Worm (Caenorhabditis elegans) whole organism, L4 larva: Measurements from ENCODE around the gene hpr-17.

ENCODE experiments used
- D1046.2 ChIP-seq: fragments of 200-800 bp; sonication (Bioruptor generic); IDR thresholded peaks from 2 replicates; pipeline ENCODE4 v1.3.6; 2022; ENCODE audit warnings: missing genetic modification characterization, missing compliant biosample characterization
- F10B5.3 ChIP-seq: sonication (generic microtip); optimal IDR thresholded peaks from 2 replicates; lab custom pipeline; 2016; ENCODE audit warnings: mild to moderate bottlenecking, missing genetic modification characterization, missing compliant biosample characterization
- F26F4.8 ChIP-seq: fragments of 200-800 bp; sonication (Bioruptor generic); conservative IDR thresholded peaks from 2 replicates; pipeline ENCODE4 v1.3.6; 2022; ENCODE audit warnings: missing genetic modification characterization, missing compliant biosample characterization
- F37D6.2 ChIP-seq: sonication (generic microtip); optimal IDR thresholded peaks from 2 replicates; lab custom pipeline; 2016; ENCODE audit warnings: mild to moderate bottlenecking, missing genetic modification characterization, missing compliant biosample characterization
- R02D3.7 ChIP-seq: fragments of 150-350 bp; sonication (generic microtip); optimal IDR thresholded peaks from 3 replicates; lab custom pipeline; 2014; ENCODE audit warnings: missing biosample characterization, missing genetic modification characterization
- Y48G9A.11 ChIP-seq: fragments of 200-800 bp; sonication (Bioruptor generic); IDR thresholded peaks from 2 replicates; pipeline ENCODE4 v1.3.6; 2022; ENCODE audit warnings: missing genetic modification reagents, missing genetic modification characterization, missing compliant biosample characterization
- ZK337.2 ChIP-seq: fragments of 200-800 bp; sonication (Bioruptor generic); IDR thresholded peaks from 2 replicates; pipeline ENCODE4 v1.3.6; 2022; ENCODE audit warnings: missing genetic modification reagents, missing genetic modification characterization, missing compliant biosample characterization
- ZK546.5 ChIP-seq, 2 experiments: sonication (generic microtip); optimal IDR thresholded peaks; 2 replicates each; lab custom pipeline; 2017; ENCODE audit warnings: missing biosample characterization in 2 of 2, missing genetic modification characterization in 2 of 2
- aha-1 ChIP-seq: fragments of 150-350 bp; peaks from one replicate; lab custom pipeline; 2014; ENCODE audit warnings: missing biosample characterization, missing genetic modification characterization
- aly-2 ChIP-seq: sonication (generic microtip); optimal IDR thresholded peaks from 2 replicates; lab custom pipeline; 2018; ENCODE audit warnings: missing biosample characterization, missing genetic modification characterization
- ama-1 ChIP-seq: fragments of 150-350 bp; optimal IDR thresholded peaks from 2 replicates; lab custom pipeline; 2014; ENCODE audit warnings: inconsistent platforms, mixed read lengths
- ceh-28 ChIP-seq: fragments of 150-350 bp; optimal IDR thresholded peaks from 2 replicates; lab custom pipeline; 2014; ENCODE audit warnings: missing biosample characterization, missing genetic modification reagents, missing genetic modification characterization
- ceh-32 ChIP-seq: sonication (generic microtip); optimal IDR thresholded peaks from 2 replicates; lab custom pipeline; 2016; ENCODE audit warnings: mild to moderate bottlenecking, missing genetic modification characterization, missing compliant biosample characterization; ENCODE audit not compliant: poor library complexity
- daf-8 ChIP-seq: fragments of 200-800 bp; sonication (Bioruptor generic); IDR thresholded peaks from 2 replicates; pipeline ENCODE4 v1.3.6; 2022; ENCODE audit warnings: missing genetic modification characterization, missing compliant biosample characterization
- duxl-1 ChIP-seq: sonication (generic microtip); optimal IDR thresholded peaks from 2 replicates; lab custom pipeline; 2016; ENCODE audit warnings: mild to moderate bottlenecking, missing genetic modification characterization, moderate library complexity, missing compliant biosample characterization; ENCODE audit not compliant: poor library complexity
- fkh-10 ChIP-seq: fragments of 150-350 bp; optimal IDR thresholded peaks from 2 replicates; lab custom pipeline; 2014; ENCODE audit warnings: missing biosample characterization, missing genetic modification reagents, missing genetic modification characterization
- fos-1 ChIP-seq: fragments of 150-350 bp; optimal IDR thresholded peaks from 2 replicates; lab custom pipeline; 2014; ENCODE audit warnings: missing biosample characterization, missing genetic modification characterization
- hlh-11 ChIP-seq: fragments of 200-800 bp; sonication (Bioruptor generic); optimal IDR thresholded peaks from 2 replicates; lab custom pipeline; 2018; ENCODE audit warnings: mild to moderate bottlenecking, missing genetic modification characterization, missing compliant biosample characterization
- lin-1 ChIP-seq: fragments of 200-800 bp; sonication (Bioruptor generic); IDR thresholded peaks from 2 replicates; pipeline ENCODE4 v1.3.6; 2022; ENCODE audit warnings: missing genetic modification reagents, missing genetic modification characterization, missing compliant biosample characterization
- lin-15B ChIP-seq: fragments of 150-350 bp; sonication (generic microtip); optimal IDR thresholded peaks from 3 replicates; lab custom pipeline; 2014; ENCODE audit warnings: missing biosample characterization, missing genetic modification characterization
- mdl-1 ChIP-seq, 2 experiments: fragments of 150-350 bp in 1 of 2; sonication (generic microtip) in 1 of 2; optimal IDR thresholded peaks; 2 replicates each; lab custom pipeline; 2014 to 2017; ENCODE audit warnings: missing biosample characterization in 2 of 2, missing genetic modification characterization in 2 of 2
- mdt-29 ChIP-seq: fragments of 200-800 bp; sonication (Bioruptor generic); IDR thresholded peaks from 2 replicates; pipeline ENCODE4 v1.3.6; 2022; ENCODE audit warnings: missing genetic modification reagents, missing genetic modification characterization, missing compliant biosample characterization
- mes-2 ChIP-seq: sonication (generic microtip); optimal IDR thresholded peaks from 2 replicates; lab custom pipeline; 2016; ENCODE audit warnings: missing genotype, mild to moderate bottlenecking, missing genetic modification characterization, missing compliant biosample characterization; ENCODE audit not compliant: poor library complexity, severe bottlenecking
- mxl-3 ChIP-seq: fragments of 200-800 bp; sonication (Bioruptor generic); optimal IDR thresholded peaks from 2 replicates; lab custom pipeline; 2018; ENCODE audit warnings: mild to moderate bottlenecking, missing genetic modification characterization, missing compliant biosample characterization
- nhr-102 ChIP-seq: sonication (generic microtip); optimal IDR thresholded peaks from 2 replicates; lab custom pipeline; 2016; ENCODE audit warnings: mild to moderate bottlenecking, missing genetic modification characterization, moderate library complexity, missing compliant biosample characterization
- nhr-11 ChIP-seq: fragments of 150-350 bp; optimal IDR thresholded peaks from 2 replicates; lab custom pipeline; 2014; ENCODE audit warnings: missing biosample characterization, missing genetic modification characterization
- nhr-111 ChIP-seq: fragments of 200-800 bp; sonication (Bioruptor generic); optimal IDR thresholded peaks from 2 replicates; lab custom pipeline; 2018; ENCODE audit warnings: mild to moderate bottlenecking, missing genetic modification characterization, missing compliant biosample characterization
- nhr-28 ChIP-seq: fragments of 150-350 bp; optimal IDR thresholded peaks from 2 replicates; lab custom pipeline; 2014; ENCODE audit warnings: missing biosample characterization, missing genetic modification characterization
- nhr-42 ChIP-seq: fragments of 200-800 bp; sonication (Bioruptor generic); IDR thresholded peaks from 2 replicates; pipeline ENCODE4 v1.3.6; 2022; ENCODE audit warnings: missing genetic modification characterization, missing compliant biosample characterization
- nhr-48 ChIP-seq: sonication (generic microtip); optimal IDR thresholded peaks from 2 replicates; lab custom pipeline; 2016; ENCODE audit warnings: mild to moderate bottlenecking, missing genetic modification characterization, missing compliant biosample characterization
- nhr-6 ChIP-seq: fragments of 150-350 bp; optimal IDR thresholded peaks from 2 replicates; lab custom pipeline; 2014; ENCODE audit warnings: missing biosample characterization, missing genetic modification characterization
- nhr-77 ChIP-seq: fragments of 150-350 bp; optimal IDR thresholded peaks from 2 replicates; lab custom pipeline; 2014; ENCODE audit warnings: missing biosample characterization, missing genetic modification characterization
- pqm-1 ChIP-seq: sonication (generic microtip); optimal IDR thresholded peaks from 2 replicates; lab custom pipeline; 2017; ENCODE audit warnings: missing biosample characterization, missing genetic modification characterization
- rbr-2 ChIP-seq: sonication (generic microtip); optimal IDR thresholded peaks from 2 replicates; lab custom pipeline; 2016; ENCODE audit warnings: missing genotype, missing genetic modification characterization, missing compliant biosample characterization
- sdz-12 ChIP-seq: fragments of 200-800 bp; sonication (Bioruptor generic); optimal IDR thresholded peaks from 2 replicates; lab custom pipeline; 2018; ENCODE audit warnings: mild to moderate bottlenecking, missing genetic modification characterization, missing compliant biosample characterization
- set-16 ChIP-seq: fragments of 200-800 bp; sonication (Bioruptor generic); IDR thresholded peaks from 2 replicates; pipeline ENCODE4 v1.3.6; 2022; ENCODE audit warnings: missing genetic modification reagents, missing genetic modification characterization, missing compliant biosample characterization
- skn-1 ChIP-seq: fragments of 150-350 bp; optimal IDR thresholded peaks from 2 replicates; lab custom pipeline; 2014; ENCODE audit warnings: missing biosample characterization, missing genetic modification characterization
- snpc-1.2 ChIP-seq: fragments of 200-800 bp; sonication (Bioruptor generic); IDR thresholded peaks from 2 replicates; pipeline ENCODE4 v1.3.6; 2022; ENCODE audit warnings: missing genetic modification reagents, missing genetic modification characterization, missing compliant biosample characterization
- spr-1 ChIP-seq: sonication (generic microtip); optimal IDR thresholded peaks from 2 replicates; lab custom pipeline; 2016; ENCODE audit warnings: mild to moderate bottlenecking, missing genetic modification characterization, missing compliant biosample characterization
- spr-3 ChIP-seq: fragments of 200-800 bp; sonication (Bioruptor generic); optimal IDR thresholded peaks from 2 replicates; lab custom pipeline; 2018; ENCODE audit warnings: mild to moderate bottlenecking, missing genetic modification characterization, missing compliant biosample characterization
- tag-97 ChIP-seq: fragments of 200-800 bp; sonication (Bioruptor generic); IDR thresholded peaks from 2 replicates; pipeline ENCODE4 v1.3.6; 2022; ENCODE audit warnings: missing genetic modification characterization, missing compliant biosample characterization
- unc-130 ChIP-seq: sonication (generic microtip); optimal IDR thresholded peaks from 2 replicates; lab custom pipeline; 2016; ENCODE audit warnings: missing genetic modification reagents, missing genetic modification characterization, missing compliant biosample characterization
- unc-39 ChIP-seq: sonication (generic microtip); optimal IDR thresholded peaks from 2 replicates; lab custom pipeline; 2017; ENCODE audit warnings: missing biosample characterization, missing genetic modification characterization
- unc-62 ChIP-seq, 3 experiments: fragments of 150-350 bp in 1 of 3; sonication (generic microtip); optimal IDR thresholded peaks in 2 of 3; peaks in 1 of 3; 1 replicate in 1 of 3; 2 replicates in 2 of 3; lab custom pipeline; 2014 to 2017; ENCODE audit warnings: missing biosample characterization in 3 of 3, missing genetic modification characterization in 3 of 3, missing genetic modification reagents in 3 of 3, missing genotype in 1 of 3
- zfp-2 ChIP-seq: sonication (generic microtip); optimal IDR thresholded peaks from 2 replicates; lab custom pipeline; 2016; ENCODE audit warnings: mild to moderate bottlenecking, missing genetic modification characterization, missing compliant biosample characterization

hpr-17 gene

DNA sequence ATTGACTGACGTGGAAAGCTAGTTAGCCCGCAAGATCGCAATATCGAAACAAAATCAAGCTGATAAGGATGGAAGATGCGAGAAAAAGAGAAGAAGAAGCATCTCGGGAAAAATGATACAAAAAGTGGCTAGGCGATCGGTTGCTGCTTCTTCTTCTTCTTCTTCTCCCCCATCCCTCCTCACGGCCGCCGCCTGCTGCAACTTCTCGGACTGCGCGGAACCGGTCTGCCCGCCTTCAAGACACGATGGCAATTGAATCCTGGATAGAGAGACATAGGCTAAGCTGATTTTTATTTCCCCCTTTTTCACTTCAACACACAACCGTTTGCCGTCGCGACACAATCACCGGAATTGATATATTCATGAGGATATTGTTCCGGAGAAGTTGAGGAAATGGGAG, 17.6 kb upstream of the hpr-17 start:
- TF ChIP-seq mdt-29 (no peak), nhr-42 (GFP tag; lab: Robert Waterston, UW) (no peak), set-16 (peak; percentile 68), mxl-3 (GFP tag; lab: Kevin White, UChicago) (peak; percentile 53)
- TF ChIP-seq, all 104 proteins: peak for 2

DNA sequence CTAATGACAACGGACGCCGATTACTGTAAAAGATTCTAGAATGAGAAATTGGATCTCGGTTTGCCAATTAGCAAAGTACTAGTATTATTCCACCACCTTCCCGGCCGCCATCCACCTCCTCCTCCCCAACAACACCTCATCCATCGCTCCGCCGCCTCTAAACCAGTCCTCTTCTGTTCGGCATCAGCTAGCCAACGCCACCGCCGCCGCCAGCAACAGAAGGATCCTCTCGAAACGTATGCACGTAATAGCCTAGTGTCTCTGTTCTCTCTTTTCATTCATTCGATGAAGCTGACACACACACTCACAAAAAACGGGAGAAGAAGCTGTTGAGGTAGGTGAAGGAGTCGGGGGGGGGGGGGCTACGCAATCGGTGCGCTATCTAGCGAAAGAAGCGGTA, 13.8 kb upstream of the hpr-17 start:
- TF ChIP-seq mxl-3 (GFP tag; lab: Kevin White, UChicago) (peak; percentile 22), pqm-1 (tag; lab: Kevin White, UChicago) (no peak), tag-97 (no peak), sdz-12 (GFP tag; lab: Kevin White, UChicago) (peak; percentile 3), unc-130 (GFP tag; lab: Kevin White, UChicago) (no peak), aha-1 (tag; lab: Kevin White, UChicago) (peak; percentile 76), nhr-48 (tag; lab: Kevin White, UChicago) (no peak), nhr-111 (no peak), set-16 (peak; percentile 61), hlh-11 (peak; percentile 13)

DNA sequence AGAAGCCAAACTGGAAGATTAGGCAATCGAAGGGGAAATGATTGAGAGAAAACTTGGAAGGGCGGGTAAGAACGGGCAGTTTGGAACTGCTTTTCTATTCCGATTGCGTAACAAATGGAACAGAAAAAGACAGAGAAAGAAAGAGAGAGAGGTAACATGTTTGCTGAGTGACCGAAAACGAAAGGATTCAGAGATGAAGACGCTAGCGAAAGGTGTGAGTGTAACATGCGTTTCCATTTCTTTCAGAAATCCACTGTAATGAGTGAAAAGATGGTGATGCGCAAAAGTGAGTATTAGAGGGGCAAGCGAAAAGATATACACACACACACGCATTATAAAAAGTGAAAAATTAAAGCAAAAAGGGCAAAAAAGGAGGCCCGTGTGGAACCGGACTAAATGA, 10.6 kb upstream of the hpr-17 start:
- TF ChIP-seq nhr-28 (tag; lab: Kevin White, UChicago) = peak; percentile 38
- no peak for TF ChIP-seq skn-1
- TF ChIP-seq R02D3.7 (tag; lab: Kevin White, UChicago) = no peak
- peak; percentile 52 for TF ChIP-seq hlh-11
- peak; percentile 24 for TF ChIP-seq nhr-48 (tag; lab: Kevin White, UChicago)
- peak; percentile 25 for TF ChIP-seq spr-1 (tag; lab: Kevin White, UChicago)
- TF ChIP-seq mxl-3 (GFP tag; lab: Kevin White, UChicago) = peak; percentile 16

DNA sequence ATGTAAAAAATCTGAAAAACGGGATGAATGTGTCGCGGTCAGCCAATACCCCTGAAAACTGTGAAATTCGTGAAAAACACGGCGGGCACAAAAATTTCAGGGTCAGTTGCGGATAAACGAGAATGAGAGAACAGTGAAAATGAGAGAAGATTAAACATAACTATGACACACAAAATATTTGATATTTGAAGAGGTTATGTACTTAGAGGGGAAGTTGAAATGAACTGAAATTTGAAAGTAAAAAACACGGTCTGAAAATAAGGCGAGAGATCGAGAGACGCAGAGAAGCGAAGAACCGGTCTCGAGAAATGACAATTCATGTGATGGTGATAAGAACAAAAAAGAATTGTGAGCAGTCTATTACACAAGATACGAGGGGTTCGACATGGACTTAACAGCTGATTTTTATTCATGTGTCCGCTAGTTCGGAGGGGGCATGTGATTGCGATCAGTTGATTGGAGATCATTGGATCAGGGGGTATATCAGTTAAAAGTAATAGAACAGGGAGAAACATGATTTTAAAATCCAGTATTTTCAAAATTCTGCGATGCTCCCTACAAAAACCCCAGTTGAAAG, 8.9 kb upstream of the hpr-17 start, which contains the start of gene moe-3:
TSS of gene moe-3 (minus strand) at position 51 of the 577 bp plus-strand sequence.
- TF ChIP-seq D1046.2 (GFP tag; lab: Robert Waterston, UW) (no peak), lin-1 (GFP tag; lab: Robert Waterston, UW) (no peak), nhr-77 (tag; lab: Kevin White, UChicago) (peak; percentile 48), mdl-1 (tag; optimal IDR thresholded peaks at IDR 0.05; lab: Kevin White, UChicago) (peak in 1 of 2 experiments; percentile 13), mes-2 (tag; lab: Kevin White, UChicago) (no peak), nhr-11 (tag; lab: Kevin White, UChicago) (no peak), ZK546.5 (tag; optimal IDR thresholded peaks at IDR 0.05; lab: Kevin White, UChicago) (no peak), aly-2 (tag; lab: Kevin White, UChicago) (no peak), snpc-1.2 (GFP tag; lab: Robert Waterston, UW) (no peak), unc-39 (tag; lab: Kevin White, UChicago) (no peak), fkh-10 (GFP tag; lab: Kevin White, UChicago) (no peak), F26F4.8 (no peak), skn-1 (no peak), F37D6.2 (tag; lab: Kevin White, UChicago) (no peak), ceh-32 (tag; lab: Kevin White, UChicago) (no peak), spr-3 (GFP tag; lab: Kevin White, UChicago) (no peak), rbr-2 (tag; lab: Kevin White, UChicago) (no peak), zfp-2 (tag; lab: Kevin White, UChicago) (no peak), ceh-28 (tag; lab: Kevin White, UChicago) (no peak), nhr-6 (tag; lab: Kevin White, UChicago) (no peak), Y48G9A.11 (no peak), ZK337.2 (no peak), duxl-1 (no peak), ama-1 (lab: Kevin White, UChicago) (no peak), daf-8 (GFP tag; lab: Robert Waterston, UW) (no peak), unc-130 (GFP tag; lab: Kevin White, UChicago) (no peak), nhr-28 (tag; lab: Kevin White, UChicago) (peak; percentile 61), sdz-12 (GFP tag; lab: Kevin White, UChicago) (no peak), F10B5.3 (tag; lab: Kevin White, UChicago) (no peak), unc-62 (GFP tag; optimal IDR thresholded peaks at IDR 0.05 in 1 of 2; lab: Kevin White, UChicago) (peak in 1 of 2 experiments; percentile 40), unc-62 (tag; optimal IDR thresholded peaks at IDR 0.05; lab: Kevin White, UChicago) (no peak), fos-1 (no peak), lin-15B (no peak), nhr-102 (peak; percentile 9)
